Fruit fly (Drosophila melanogaster): ENCODE data around the gene Or98a.

Gene Or98a

DNA sequence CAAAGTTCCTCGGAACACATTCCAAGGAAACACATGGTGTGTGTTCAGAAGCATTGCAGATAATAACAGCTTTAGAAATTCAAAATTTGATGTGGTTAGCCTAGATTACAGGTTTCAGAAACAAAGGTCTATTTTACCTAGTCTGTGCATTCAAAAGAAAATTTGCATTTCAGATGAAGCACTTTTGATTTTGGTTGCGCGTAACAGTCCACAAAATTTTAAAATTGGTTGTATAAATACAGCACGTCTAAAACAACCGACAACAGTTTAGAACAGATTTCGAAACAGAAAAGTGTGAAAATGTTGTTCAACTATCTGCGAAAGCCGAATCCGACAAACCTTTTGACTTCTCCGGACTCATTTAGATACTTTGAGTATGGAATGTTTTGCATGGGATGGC, at the start of gene Or98a:
Gene Or98a (plus strand): TSS at position 301 of the 400 bp plus-strand sequence.
- TF ChIP-seq noc (tag; optimal IDR thresholded peaks at IDR 0.05), result no peak

DNA sequence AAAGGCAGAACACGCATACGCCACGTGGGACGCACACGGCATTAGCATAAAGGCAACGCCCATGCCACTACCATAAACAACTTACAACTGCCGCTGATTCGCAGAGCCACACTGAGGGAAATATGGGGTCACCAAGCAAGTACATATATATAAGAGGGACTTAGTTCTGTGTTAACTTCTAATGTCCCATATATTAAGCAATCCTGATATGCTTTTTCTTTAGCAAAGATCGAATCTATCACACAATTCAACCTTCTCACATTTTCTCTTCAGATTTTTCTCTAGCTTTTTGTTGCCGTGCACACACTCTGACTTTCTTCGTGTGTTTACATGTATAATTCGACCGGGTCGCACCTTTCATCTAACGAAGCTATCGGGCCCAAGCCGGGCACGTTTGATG, 32.5 kb upstream of the Or98a start:
- TF ChIP-seq noc (tag; optimal IDR thresholded peaks at IDR 0.05), result no peak

dm6 chr3R:27826188-27826587, 19.6 kb upstream of the Or98a start:
- TF ChIP-seq noc (tag; optimal IDR thresholded peaks at IDR 0.05), result no peak

DNA sequence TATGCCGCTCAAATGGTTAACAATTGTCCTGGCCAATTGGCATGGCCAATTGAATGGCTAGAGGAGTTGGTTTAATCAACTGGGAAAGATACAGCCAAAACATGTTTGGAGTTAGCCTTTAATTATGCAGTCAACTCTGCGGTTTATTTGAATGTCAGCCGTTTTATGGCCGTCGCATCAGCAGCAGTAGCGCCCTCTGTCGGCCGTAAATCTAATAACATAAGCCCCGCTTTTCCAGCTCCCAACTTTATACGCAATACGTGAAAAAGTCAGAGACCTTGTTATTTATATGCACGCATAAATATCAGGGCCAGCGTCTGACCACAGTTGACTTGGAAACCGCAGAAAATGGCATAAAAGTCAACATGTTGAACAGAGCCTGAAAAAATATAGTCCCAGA, 1.9 kb upstream of the Or98a start:
- TF ChIP-seq noc (tag; optimal IDR thresholded peaks at IDR 0.05), result no peak

DNA sequence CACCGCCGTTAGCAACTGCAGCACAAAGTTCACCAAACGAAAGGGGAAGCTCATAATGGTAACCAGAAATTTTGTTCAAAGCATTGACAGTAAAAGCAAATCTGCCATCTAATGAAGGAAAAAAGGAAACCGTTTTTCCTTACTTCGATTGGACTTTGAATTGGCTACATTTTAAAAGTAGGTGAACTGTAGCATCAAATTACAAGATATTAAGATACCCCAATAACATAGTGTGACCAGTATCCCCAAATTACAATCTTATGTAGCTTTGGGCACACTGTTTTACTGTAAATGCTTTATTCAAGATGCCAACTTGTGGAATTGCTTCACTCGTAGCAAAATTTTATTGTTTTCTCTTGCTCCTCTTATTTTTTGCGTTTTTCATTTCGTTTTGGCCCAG, 26.5 kb downstream of the Or98a start, which contains the start of gene CG12426:
Gene CG12426 (minus strand): TSS at position 101 of the 400 bp plus-strand sequence.
- no peak for TF ChIP-seq noc (tag; optimal IDR thresholded peaks at IDR 0.05)

dm6 chr3R:27888110-27888509, 42.4 kb downstream of the Or98a start:
- no peak for TF ChIP-seq noc (tag; optimal IDR thresholded peaks at IDR 0.05)

Measured in whole organism, larva.